Worm (Caenorhabditis elegans) whole organism, dauer: ENCODE measurements around the gene K01A6.8.

Experiments used
- unc-62 ChIP-seq: sonication (generic microtip); optimal IDR thresholded peaks from 2 replicates; lab custom pipeline; 2017; ENCODE audit warnings: missing biosample characterization, missing genetic modification reagents, missing genetic modification characterization

Gene K01A6.8

ce11 chrIV:11700752-11701151 is 36.4 kb downstream of the K01A6.8 start, which contains the start of gene dpy-20:
dpy-20 (minus strand) TSS chrIV:11700852.
- no peak for TF ChIP-seq unc-62 (GFP tag; lab: Kevin White, UChicago)

DNA sequence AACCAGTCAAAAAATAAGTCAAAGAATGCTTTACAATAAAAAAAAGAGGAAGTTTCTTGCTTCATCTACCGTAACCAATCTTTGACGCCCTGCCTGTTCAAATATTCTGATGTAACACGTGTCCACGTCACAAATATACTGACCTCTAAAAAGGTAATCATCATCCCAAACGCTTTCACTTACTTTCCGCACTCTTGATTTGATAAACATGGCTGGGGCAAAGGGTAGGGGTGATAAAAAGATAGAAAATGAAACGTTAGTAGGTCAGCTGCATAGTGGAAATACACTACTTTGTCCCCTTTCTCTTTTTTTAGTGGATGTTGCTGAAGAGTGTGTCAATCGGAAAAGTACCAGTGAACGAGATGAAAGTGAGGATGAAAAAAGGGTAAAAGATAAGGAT is 37.1 kb downstream of the K01A6.8 start:
- TF ChIP-seq unc-62 (GFP tag; lab: Kevin White, UChicago) = no peak

ce11 chrIV:11697514-11697913 is 39.7 kb downstream of the K01A6.8 start:
- no peak for TF ChIP-seq unc-62 (GFP tag; lab: Kevin White, UChicago)

DNA sequence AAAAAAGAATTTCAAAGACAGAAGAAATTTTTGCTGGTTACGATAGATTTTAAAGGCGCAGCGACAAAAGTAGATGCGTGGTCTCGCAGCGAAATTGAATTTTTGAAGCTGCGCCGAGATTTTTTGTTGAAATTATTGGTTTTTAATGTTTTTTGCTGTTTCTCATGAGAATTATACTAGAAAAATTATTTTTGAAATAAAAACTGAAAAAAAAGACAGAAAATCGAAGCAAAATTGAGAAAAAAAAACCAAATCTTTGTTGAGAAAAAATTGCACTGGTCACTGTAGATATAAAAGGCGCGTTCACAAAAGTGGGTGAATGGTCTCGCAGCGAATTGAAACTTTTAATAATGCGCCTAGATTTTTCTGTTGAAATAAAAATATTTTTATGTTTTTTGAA is 41.5 kb downstream of the K01A6.8 start:
- TF ChIP-seq unc-62 (GFP tag; lab: Kevin White, UChicago) = no peak

DNA sequence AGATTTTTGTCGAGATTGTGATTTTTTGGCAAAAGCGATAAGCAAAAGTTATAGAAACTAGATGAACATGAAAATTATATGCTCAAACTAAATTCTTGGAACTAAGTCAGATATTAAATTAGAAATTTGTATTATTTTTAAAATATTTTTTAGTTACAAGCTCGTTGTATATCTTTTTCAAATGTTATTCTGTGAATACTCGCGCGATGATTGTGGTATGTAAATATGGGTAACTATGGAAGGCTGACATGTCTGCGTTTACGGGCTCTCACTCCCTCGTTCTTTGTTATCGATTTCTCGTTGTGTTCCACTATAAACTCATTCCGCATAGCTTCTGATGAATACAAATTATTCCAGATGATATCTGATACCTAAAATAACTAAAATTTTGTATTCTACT is 43.0 kb downstream of the K01A6.8 start, which contains the start of gene ZK792.7:
Gene ZK792.7 (plus strand): TSS at position 301 of the 400 bp plus-strand sequence.
- no peak for TF ChIP-seq unc-62 (GFP tag; lab: Kevin White, UChicago)

ce11 chrIV:11693493-11693892 is 43.7 kb downstream of the K01A6.8 start, which contains the start of gene ZK792.12:
ZK792.12 (plus strand) TSS chrIV:11693793.
- TF ChIP-seq unc-62 (GFP tag; lab: Kevin White, UChicago) = no peak

- no peak for TF ChIP-seq unc-62 (GFP tag; lab: Kevin White, UChicago)
These were observed 45.0 kb downstream of the K01A6.8 start for ce11 chrIV:11692071-11692673.

DNA sequence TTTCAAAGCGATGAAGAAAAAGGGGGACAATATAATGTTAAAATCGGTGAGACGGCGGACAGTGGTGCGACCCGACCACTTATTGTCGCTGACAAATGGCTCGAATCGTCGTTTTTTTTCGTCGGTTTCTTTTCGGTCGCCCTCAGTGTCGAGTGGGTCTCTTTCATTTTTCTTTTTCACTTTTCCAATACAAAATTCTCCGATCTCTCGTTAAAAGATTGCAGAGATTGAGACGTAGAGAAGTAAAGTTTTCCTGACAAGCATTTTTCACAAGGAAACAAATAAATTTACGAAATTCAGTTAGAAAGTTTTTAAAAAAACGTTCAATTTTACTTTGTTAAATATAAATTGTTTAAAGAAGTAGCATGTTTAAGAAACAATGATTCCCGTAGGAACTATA is 45.6 kb downstream of the K01A6.8 start:
- TF ChIP-seq unc-62 (GFP tag; lab: Kevin White, UChicago) = no peak

ce11 chrIV:11690988-11691387 is 46.2 kb downstream of the K01A6.8 start, which contains the start of gene let-60:
let-60 (minus strand) TSS chrIV:11691088.
- no peak for TF ChIP-seq unc-62 (GFP tag; lab: Kevin White, UChicago)

DNA sequence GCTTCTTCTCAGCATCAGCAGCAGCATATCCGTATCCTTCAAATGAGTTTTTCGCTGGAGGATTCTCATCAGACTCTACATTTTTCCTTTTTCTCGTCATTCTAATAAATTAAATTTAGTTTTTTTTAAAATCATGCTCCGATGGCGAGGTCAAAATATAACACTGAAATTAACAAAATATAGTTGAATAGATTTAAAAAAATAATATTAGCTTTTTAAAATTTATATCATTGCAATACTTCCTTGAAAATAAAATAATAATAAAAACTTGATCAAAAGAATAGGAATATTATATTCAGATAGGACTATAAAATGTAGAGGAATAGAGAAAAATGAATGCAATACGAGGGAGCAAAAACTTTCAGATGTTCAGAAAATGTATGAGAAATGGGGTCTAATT is 49.2 kb downstream of the K01A6.8 start, which contains the start of gene ZK792.5:
Gene ZK792.5 (minus strand): TSS at position 101 of the 400 bp plus-strand sequence.
- no peak for TF ChIP-seq unc-62 (GFP tag; lab: Kevin White, UChicago)
